Fruit fly (Drosophila melanogaster): ENCODE results near the gene Hsc20.

Gene Hsc20

DNA sequence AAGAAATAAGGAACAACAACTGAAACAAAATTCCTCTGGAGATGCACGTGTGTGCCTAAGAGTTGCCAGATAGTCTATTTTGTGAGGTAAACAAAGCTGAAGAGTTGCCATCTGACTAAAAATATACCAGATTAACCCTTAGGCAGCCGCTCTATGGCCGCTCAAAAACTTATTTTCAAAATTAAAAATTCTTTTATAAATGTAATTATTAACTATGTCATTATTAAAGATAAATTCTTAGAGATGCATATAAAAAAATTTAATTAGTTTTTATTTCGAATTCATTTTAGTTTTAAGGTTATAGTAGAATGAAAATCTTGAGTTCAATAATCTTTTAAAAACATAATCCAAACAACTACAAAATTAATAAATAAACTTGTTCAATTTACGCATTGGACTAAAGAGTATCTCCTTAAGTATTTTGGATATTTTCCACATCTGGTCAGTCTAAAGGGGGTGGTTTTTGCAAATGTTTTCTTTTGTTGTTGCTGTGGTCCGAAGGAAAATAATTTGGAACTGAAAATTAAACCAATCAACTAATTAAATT, 4.2 kb upstream of the Hsc20 start, which contains the start of gene Tmx3 (continued):
- TF ChIP-seq CG31365 (tag; optimal IDR thresholded peaks at IDR 0.05), result no peak
- TF ChIP-seq CHES-1-like (GFP tag; optimal IDR thresholded peaks at IDR 0.05), result peak; percentile 55
- no peak for TF ChIP-seq Lpt (GFP tag; optimal IDR thresholded peaks at IDR 0.05)
- peak; percentile 70 for TF ChIP-seq Ravus (GFP tag; IDR thresholded peaks at IDR 0.05)
- peak; percentile 31 for TF ChIP-seq org-1 (GFP tag; optimal IDR thresholded peaks at IDR 0.05)
- no peak for TF ChIP-seq cad (GFP tag; optimal IDR thresholded peaks at IDR 0.05)
- peak; percentile 59 for TF ChIP-seq CG10431 (GFP tag; optimal IDR thresholded peaks at IDR 0.05)
- TF ChIP-seq CG4404 (GFP tag; IDR thresholded peaks at IDR 0.05), result peak; percentile 83
- TF ChIP-seq jing (GFP tag; optimal IDR thresholded peaks at IDR 0.05), result peak; percentile 27
- peak; percentile 62 for TF ChIP-seq CG8944 (GFP tag; optimal IDR thresholded peaks at IDR 0.05)
- peak; percentile 96 for TF ChIP-seq slbo (GFP tag; IDR thresholded peaks at IDR 0.05)
- no peak for TF ChIP-seq NC2α (GFP tag; optimal IDR thresholded peaks at IDR 0.05)
- peak; percentile 81 for TF ChIP-seq Usf (GFP tag; optimal IDR thresholded peaks at IDR 0.05)
- TF ChIP-seq Kr (GFP tag; optimal IDR thresholded peaks at IDR 0.05), result no peak
- no peak for TF ChIP-seq CG12071 (GFP tag; optimal IDR thresholded peaks at IDR 0.05)
- TF ChIP-seq gce (GFP tag; IDR thresholded peaks at IDR 0.05), result peak; percentile 76; the same call in 2 of the 3 replicates
- TF ChIP-seq Ptx1 (GFP tag; IDR thresholded peaks at IDR 0.05), result peak; percentile 95
- peak; percentile 67 for TF ChIP-seq onecut (GFP tag; IDR thresholded peaks at IDR 0.05)
- TF ChIP-seq pzg (GFP tag; optimal IDR thresholded peaks at IDR 0.05), result peak; percentile 53
- peak; percentile 61 for TF ChIP-seq CrebB (tag; optimal IDR thresholded peaks at IDR 0.05)
- no peak for TF ChIP-seq hkb (optimal IDR thresholded peaks at IDR 0.05)
- peak; percentile 84 for TF ChIP-seq hkb (GFP tag; IDR thresholded peaks at IDR 0.05)
- TF ChIP-seq H15 (GFP tag; IDR thresholded peaks at IDR 0.05), result peak; percentile 92
- TF ChIP-seq CG7271 (tag; optimal IDR thresholded peaks at IDR 0.05), result peak; percentile 52
- TF ChIP-seq Fer2 (tag; optimal IDR thresholded peaks at IDR 0.05), result peak; percentile 80
- peak; percentile 89 for TF ChIP-seq B-H1 (GFP tag; IDR thresholded peaks at IDR 0.05)
- no peak for TF ChIP-seq pita (GFP tag; optimal IDR thresholded peaks at IDR 0.05)
- TF ChIP-seq CG32772 (GFP tag; IDR thresholded peaks at IDR 0.05), result peak; percentile 95
- peak; percentile 81 for TF ChIP-seq Oli (tag; optimal IDR thresholded peaks at IDR 0.05)
- TF ChIP-seq klu (GFP tag; IDR thresholded peaks at IDR 0.05), result no peak
- TF ChIP-seq Trl (optimal IDR thresholded peaks at IDR 0.05), result no peak
- TF ChIP-seq Trl (GFP tag; optimal IDR thresholded peaks at IDR 0.05), result peak; percentile 52
- peak; percentile 93 for TF ChIP-seq Xbp1 (GFP tag; optimal IDR thresholded peaks at IDR 0.05)
- TF ChIP-seq Lim3 (GFP tag; IDR thresholded peaks at IDR 0.05), result 0 out of 2 replicates have a peak, but pooled peaks have one; percentile 32
- TF ChIP-seq CG10979 (tag; optimal IDR thresholded peaks at IDR 0.05), result peak; percentile 79
- TF ChIP-seq ATbp (GFP tag; optimal IDR thresholded peaks at IDR 0.05), result peak; percentile 50
- TF ChIP-seq CG14710 (tag; optimal IDR thresholded peaks at IDR 0.05), result peak; percentile 93
- no peak for TF ChIP-seq nerfin-2 (GFP tag; IDR thresholded peaks at IDR 0.05; ENCODE audit: partially characterized antibody)
- peak; percentile 95 for TF ChIP-seq Dbx (GFP tag; IDR thresholded peaks at IDR 0.05)
- TF ChIP-seq yki (optimal IDR thresholded peaks at IDR 0.05), result no peak
- peak; percentile 59 for TF ChIP-seq Elba2 (GFP tag; optimal IDR thresholded peaks at IDR 0.05)
- TF ChIP-seq CG7928 (GFP tag; optimal IDR thresholded peaks at IDR 0.05), result peak; percentile 33
- peak; percentile 90 for TF ChIP-seq CG10209 (GFP tag; optimal IDR thresholded peaks at IDR 0.05)
- TF ChIP-seq NfI (GFP tag; optimal IDR thresholded peaks at IDR 0.05), result peak; percentile 86
- peak; percentile 92 for TF ChIP-seq E2f1 (GFP tag; IDR thresholded peaks at IDR 0.05)
- peak in 1 of 2 experiments; percentile 90 for TF ChIP-seq bsh (GFP tag; optimal IDR thresholded peaks at IDR 0.05)
- peak; percentile 92 for TF ChIP-seq phol (tag; optimal IDR thresholded peaks at IDR 0.05)
- no peak for TF ChIP-seq CG9876 (GFP tag; optimal IDR thresholded peaks at IDR 0.05)
- TF ChIP-seq emc (GFP tag; optimal IDR thresholded peaks at IDR 0.05), result peak; percentile 19
- TF ChIP-seq CG4282 (GFP tag; optimal IDR thresholded peaks at IDR 0.05), result peak; percentile 3
- TF ChIP-seq Asciz (GFP tag; optimal IDR thresholded peaks at IDR 0.05), result peak; percentile 30
- TF ChIP-seq CG16815 (GFP tag; optimal IDR thresholded peaks at IDR 0.05), result peak; percentile 84

Data from whole organism, embryonic.